Fruit fly (Drosophila melanogaster): ENCODE measurements around the gene CG34426.

CG34426 gene

dm6 chr3L:8826038-8826437 is 23.8 kb downstream of the CG34426 start:
- TF ChIP-seq CG12768 (GFP tag; optimal IDR thresholded peaks at IDR 0.05) (no peak), CG11617 (GFP tag; optimal IDR thresholded peaks at IDR 0.05) (no peak), Hr96 (GFP tag; optimal IDR thresholded peaks at IDR 0.05) (no peak), CG1620 (GFP tag; optimal IDR thresholded peaks at IDR 0.05) (no peak), CG14711 (tag; optimal IDR thresholded peaks at IDR 0.05) (no peak), pad (GFP tag; optimal IDR thresholded peaks at IDR 0.05) (no peak), ovo (GFP tag; optimal IDR thresholded peaks at IDR 0.05) (no peak), CG33017 (tag; optimal IDR thresholded peaks at IDR 0.05) (no peak), tj (GFP tag; optimal IDR thresholded peaks at IDR 0.05) (no peak), kay (GFP tag; ENCODE audit: borderline replicate concordance) (no peak), CG7045 (GFP tag; optimal IDR thresholded peaks at IDR 0.05) (no peak), Crg-1 (GFP tag; optimal IDR thresholded peaks at IDR 0.05) (no peak), cnc (optimal IDR thresholded peaks at IDR 0.05) (no peak), toe (GFP tag; optimal IDR thresholded peaks at IDR 0.05) (no peak), CG7101 (tag; optimal IDR thresholded peaks at IDR 0.05) (no peak)

dm6 chr3L:8827133-8827867 is 25.0 kb downstream of the CG34426 start, which contains the start of gene dally:
TSS of gene dally (plus strand) at chr3L:8827505.
- TF ChIP-seq CG5204 (GFP tag; optimal IDR thresholded peaks at IDR 0.05) (no peak), Mnt (GFP tag; optimal IDR thresholded peaks at IDR 0.05) (peak; percentile 63), pad (GFP tag; optimal IDR thresholded peaks at IDR 0.05) (no peak), ovo (GFP tag; optimal IDR thresholded peaks at IDR 0.05) (no peak), Hr96 (GFP tag; optimal IDR thresholded peaks at IDR 0.05) (peak; percentile 53), CG11617 (GFP tag; optimal IDR thresholded peaks at IDR 0.05) (peak; percentile 42), Crg-1 (GFP tag; optimal IDR thresholded peaks at IDR 0.05) (no peak), toe (GFP tag; optimal IDR thresholded peaks at IDR 0.05) (peak; percentile 52), Clk (GFP tag; optimal IDR thresholded peaks at IDR 0.05) (no peak), CG7101 (tag; optimal IDR thresholded peaks at IDR 0.05) (peak; percentile 2), kay (GFP tag; ENCODE audit: borderline replicate concordance) (peak; percentile 91), CG7045 (GFP tag; optimal IDR thresholded peaks at IDR 0.05) (peak; percentile 51), CG14711 (tag; optimal IDR thresholded peaks at IDR 0.05) (peak; percentile 31), cic (GFP tag; optimal IDR thresholded peaks at IDR 0.05) (peak; percentile 68), bab1 (GFP tag; optimal IDR thresholded peaks at IDR 0.05) (peak; percentile 57), cnc (optimal IDR thresholded peaks at IDR 0.05) (no peak), CG33017 (tag; optimal IDR thresholded peaks at IDR 0.05) (peak; percentile 64), CG12768 (GFP tag; optimal IDR thresholded peaks at IDR 0.05) (peak; percentile 36), tj (GFP tag; optimal IDR thresholded peaks at IDR 0.05) (peak; percentile 72), CG1620 (GFP tag; optimal IDR thresholded peaks at IDR 0.05) (no peak)

- TF ChIP-seq CG14711 (tag; optimal IDR thresholded peaks at IDR 0.05) (no peak), CG12768 (GFP tag; optimal IDR thresholded peaks at IDR 0.05) (no peak), toe (GFP tag; optimal IDR thresholded peaks at IDR 0.05) (no peak), Hr96 (GFP tag; optimal IDR thresholded peaks at IDR 0.05) (no peak), CG1620 (GFP tag; optimal IDR thresholded peaks at IDR 0.05) (no peak), bab1 (GFP tag; optimal IDR thresholded peaks at IDR 0.05) (no peak), Clk (GFP tag; optimal IDR thresholded peaks at IDR 0.05) (no peak), cnc (optimal IDR thresholded peaks at IDR 0.05) (no peak), cic (GFP tag; optimal IDR thresholded peaks at IDR 0.05) (no peak), pad (GFP tag; optimal IDR thresholded peaks at IDR 0.05) (no peak), CG5204 (GFP tag; optimal IDR thresholded peaks at IDR 0.05) (no peak), CG11617 (GFP tag; optimal IDR thresholded peaks at IDR 0.05) (no peak), kay (GFP tag; ENCODE audit: borderline replicate concordance) (no peak), CG7045 (GFP tag; optimal IDR thresholded peaks at IDR 0.05) (no peak), CG33017 (tag; optimal IDR thresholded peaks at IDR 0.05) (no peak)
Observed at dm6 chr3L:8827868-8828159, 25.6 kb downstream of the CG34426 start.

dm6 chr3L:8829572-8829971 is 27.3 kb downstream of the CG34426 start:
- TF ChIP-seq CG11617 (GFP tag; optimal IDR thresholded peaks at IDR 0.05) (no peak), cic (GFP tag; optimal IDR thresholded peaks at IDR 0.05) (no peak), Clk (GFP tag; optimal IDR thresholded peaks at IDR 0.05) (no peak), cnc (optimal IDR thresholded peaks at IDR 0.05) (no peak), tj (GFP tag; optimal IDR thresholded peaks at IDR 0.05) (no peak), CG14711 (tag; optimal IDR thresholded peaks at IDR 0.05) (no peak), kay (GFP tag; ENCODE audit: borderline replicate concordance) (no peak), bab1 (GFP tag; optimal IDR thresholded peaks at IDR 0.05) (no peak), CG33017 (tag; optimal IDR thresholded peaks at IDR 0.05) (no peak), CG1620 (GFP tag; optimal IDR thresholded peaks at IDR 0.05) (no peak), pad (GFP tag; optimal IDR thresholded peaks at IDR 0.05) (no peak), toe (GFP tag; optimal IDR thresholded peaks at IDR 0.05) (no peak), ovo (GFP tag; optimal IDR thresholded peaks at IDR 0.05) (no peak), CG7101 (tag; optimal IDR thresholded peaks at IDR 0.05) (no peak), Crg-1 (GFP tag; optimal IDR thresholded peaks at IDR 0.05) (no peak)

dm6 chr3L:8830017-8830702 is 27.9 kb downstream of the CG34426 start:
- no peak for TF ChIP-seq Clk (GFP tag; optimal IDR thresholded peaks at IDR 0.05)
- no peak for TF ChIP-seq CG7101 (tag; optimal IDR thresholded peaks at IDR 0.05)
- TF ChIP-seq CG11617 (GFP tag; optimal IDR thresholded peaks at IDR 0.05), result no peak
- no peak for TF ChIP-seq CG12768 (GFP tag; optimal IDR thresholded peaks at IDR 0.05)
- TF ChIP-seq CG5204 (GFP tag; optimal IDR thresholded peaks at IDR 0.05), result no peak
- no peak for TF ChIP-seq toe (GFP tag; optimal IDR thresholded peaks at IDR 0.05)
- TF ChIP-seq CG14711 (tag; optimal IDR thresholded peaks at IDR 0.05), result no peak
- TF ChIP-seq tj (GFP tag; optimal IDR thresholded peaks at IDR 0.05), result peak; percentile 23
- peak; percentile 67 for TF ChIP-seq kay (GFP tag; ENCODE audit: borderline replicate concordance)
- no peak for TF ChIP-seq CG7045 (GFP tag; optimal IDR thresholded peaks at IDR 0.05)

Data from whole organism, adult.